Worm (Caenorhabditis elegans) whole organism, late embryonic: Measurements from ENCODE around the gene phf-30.

Experiments
- K02D7.2 ChIP-seq: sonication (generic microtip); optimal IDR thresholded peaks from 2 replicates; lab custom pipeline; 2017; ENCODE audit warnings: mild to moderate bottlenecking, missing genetic modification characterization, missing compliant biosample characterization
- ama-1 ChIP-seq: fragments of 150-350 bp; optimal IDR thresholded peaks from 2 replicates; lab custom pipeline; 2014
- dmd-4 ChIP-seq: sonication (generic microtip); optimal IDR thresholded peaks from 2 replicates; lab custom pipeline; 2016; ENCODE audit warnings: borderline replicate concordance, missing genetic modification characterization, missing compliant biosample characterization
- ref-2 ChIP-seq: sonication (generic microtip); optimal IDR thresholded peaks from 2 replicates; lab custom pipeline; 2016; ENCODE audit warnings: missing genetic modification characterization, missing compliant biosample characterization
- ztf-16 ChIP-seq: sonication (generic microtip); optimal IDR thresholded peaks from 2 replicates; lab custom pipeline; 2017; ENCODE audit warnings: missing genetic modification characterization, missing compliant biosample characterization

- TF ChIP-seq ztf-16 (tag; lab: Kevin White, UChicago): no peak
- no peak for TF ChIP-seq ama-1 (lab: Kevin White, UChicago)
- no peak for TF ChIP-seq dmd-4
- TF ChIP-seq K02D7.2: no peak
- TF ChIP-seq ref-2 (tag; lab: Kevin White, UChicago): no peak
Observed at ce11 chrV:8426741-8427457, 41.9 kb upstream of the phf-30 start.
